Worm (Caenorhabditis elegans) whole organism, L1 larva: ENCODE results near the gene F01G10.10.

ENCODE experiments used
- dpl-1 ChIP-seq, 3 experiments: fragments of 150-350 bp in 2 of 3; sonication (generic microtip) in 1 of 3; optimal IDR thresholded peaks; 2 replicates each; lab custom pipeline; 2014 to 2017; ENCODE audit warnings: missing biosample characterization in 3 of 3, missing genetic modification characterization in 3 of 3, missing genetic modification reagents in 3 of 3
- elt-2 ChIP-seq: sonication (generic microtip); optimal IDR thresholded peaks from 2 replicates; lab custom pipeline; 2016; ENCODE audit warnings: missing genetic modification characterization, mild to moderate bottlenecking, inconsistent platforms, missing compliant biosample characterization, missing genetic modification reagents
- nhr-237 ChIP-seq: fragments of 150-350 bp; optimal IDR thresholded peaks from 2 replicates; lab custom pipeline; 2014; ENCODE audit warnings: missing biosample characterization, missing genetic modification characterization
- nhr-76 ChIP-seq: sonication (generic microtip); optimal IDR thresholded peaks from 2 replicates; lab custom pipeline; 2017; ENCODE audit warnings: missing biosample characterization, missing genetic modification characterization
- skn-1 ChIP-seq: fragments of 150-350 bp; optimal IDR thresholded peaks from 2 replicates; lab custom pipeline; 2014; ENCODE audit warnings: missing biosample characterization, missing genetic modification characterization

ce11 chrIV:10223723-10224122 lies 22.2 kb upstream of the F01G10.10 start, which contains the start of gene nas-12:
- TF ChIP-seq skn-1 (tag; lab: Kevin White, UChicago) (no peak), dpl-1 (GFP tag; optimal IDR thresholded peaks at IDR 0.05; lab: Kevin White, UChicago) (no peak), nhr-76 (tag; lab: Kevin White, UChicago) (no peak), elt-2 (tag; lab: Kevin White, UChicago) (no peak), nhr-237 (tag; lab: Kevin White, UChicago) (no peak)
